Fruit fly (Drosophila melanogaster): ENCODE results near the gene CG46426.

The CG46426 gene

dm6 chr2L:11808702-11809583 lies 33.7 kb upstream of the CG46426 start, which contains the start of gene crol (continued):
- TF ChIP-seq oc (tag; optimal IDR thresholded peaks at IDR 0.05) (no peak), CG7786 (GFP tag; optimal IDR thresholded peaks at IDR 0.05) (no peak), bigmax (GFP tag; optimal IDR thresholded peaks at IDR 0.05) (no peak), Ptx1 (GFP tag; IDR thresholded peaks at IDR 0.05) (no peak), CkIIα-i1 (GFP tag; IDR thresholded peaks at IDR 0.05) (no peak), pros (GFP tag; optimal IDR thresholded peaks at IDR 0.05) (peak; percentile 89), CG32772 (GFP tag; IDR thresholded peaks at IDR 0.05) (no peak), pum (GFP tag; optimal IDR thresholded peaks at IDR 0.05) (no peak), crc (GFP tag; optimal IDR thresholded peaks at IDR 0.05) (no peak), Sox102F (GFP tag; optimal IDR thresholded peaks at IDR 0.05) (peak; percentile 7), MBD-R2 (GFP tag; IDR thresholded peaks at IDR 0.05) (peak; percentile 42; the same call in 1 of the 2 replicates), caup (GFP tag; optimal IDR thresholded peaks at IDR 0.05; ENCODE audit: severe bottlenecking) (no peak), CG8089 (GFP tag; optimal IDR thresholded peaks at IDR 0.05) (no peak), br (optimal IDR thresholded peaks at IDR 0.05) (no peak), Fer3 (tag; optimal IDR thresholded peaks at IDR 0.05) (no peak), CG15514 (GFP tag; optimal IDR thresholded peaks at IDR 0.05) (peak; percentile 70), CHES-1-like (GFP tag; optimal IDR thresholded peaks at IDR 0.05) (peak; percentile 46), Myb (GFP tag; optimal IDR thresholded peaks at IDR 0.05) (no peak), Camta (GFP tag; optimal IDR thresholded peaks at IDR 0.05) (no peak), CG10979 (tag; optimal IDR thresholded peaks at IDR 0.05) (peak; percentile 27), wor (GFP tag; IDR thresholded peaks at IDR 0.05) (no peak), CG17829 (tag; optimal IDR thresholded peaks at IDR 0.05) (peak; percentile 39), CG10209 (GFP tag; optimal IDR thresholded peaks at IDR 0.05) (peak; percentile 2), CG13424 (tag; optimal IDR thresholded peaks at IDR 0.05) (peak; percentile 43), Mrtf (GFP tag; IDR thresholded peaks at IDR 0.05) (no peak), CG12299 (tag; optimal IDR thresholded peaks at IDR 0.05) (no peak), TFAM (GFP tag; optimal IDR thresholded peaks at IDR 0.05) (no peak), prd (optimal IDR thresholded peaks at IDR 0.05) (no peak), prd (GFP tag; IDR thresholded peaks at IDR 0.05) (peak; percentile 23; the same call in 1 of the 3 replicates), Drgx (GFP tag; IDR thresholded peaks at IDR 0.05) (peak; percentile 50), CG2202 (tag; optimal IDR thresholded peaks at IDR 0.05) (no peak), CG8388 (GFP tag; optimal IDR thresholded peaks at IDR 0.05) (no peak), CG1603 (tag; optimal IDR thresholded peaks at IDR 0.05) (peak; percentile 59), Asciz (GFP tag; optimal IDR thresholded peaks at IDR 0.05) (no peak), CG33213 (GFP tag; optimal IDR thresholded peaks at IDR 0.05) (peak; percentile 31), lab (GFP tag; optimal IDR thresholded peaks at IDR 0.05) (peak; percentile 7), Elba2 (GFP tag; optimal IDR thresholded peaks at IDR 0.05) (peak; percentile 100), pnt (GFP tag; optimal IDR thresholded peaks at IDR 0.05) (no peak), CTCF (GFP tag; optimal IDR thresholded peaks at IDR 0.05) (peak; percentile 20), CG3726 (GFP tag; IDR thresholded peaks at IDR 0.05) (no peak), CG13296 (GFP tag; optimal IDR thresholded peaks at IDR 0.05) (no peak), her (GFP tag; optimal IDR thresholded peaks at IDR 0.05) (no peak), CG14860 (GFP tag; IDR thresholded peaks at IDR 0.05; ENCODE audit: partially characterized antibody) (peak; percentile 59), CG14710 (tag; optimal IDR thresholded peaks at IDR 0.05) (peak; percentile 57), pfk (GFP tag; optimal IDR thresholded peaks at IDR 0.05) (no peak), dmrt11E (tag; optimal IDR thresholded peaks at IDR 0.05) (no peak), gt (GFP tag; IDR thresholded peaks at IDR 0.05) (no peak), Hmr (GFP tag; optimal IDR thresholded peaks at IDR 0.05) (peak; percentile 43), CG3065 (GFP tag; optimal IDR thresholded peaks at IDR 0.05) (no peak), ab (GFP tag; optimal IDR thresholded peaks at IDR 0.05) (no peak)
